Worm (Caenorhabditis elegans): ENCODE measurements around the gene sax-1.

The sax-1 gene

ce11 chrX:3697623-3698022 lies 47.7 kb upstream of the sax-1 start (continued):
- TF ChIP-seq madf-8 (GFP tag; conservative IDR thresholded peaks at IDR 0.05) (0 out of 2 replicates have a peak, but pooled peaks have one; percentile 27), Y79H2A.3 (GFP tag; conservative IDR thresholded peaks at IDR 0.05) (no peak), ZK185.1 (tag; optimal IDR thresholded peaks at IDR 0.05; ENCODE audit: poor library complexity, severe bottlenecking) (peak; percentile 81), ceh-79 (tag; optimal IDR thresholded peaks at IDR 0.05) (peak; percentile 16), cebp-1 (GFP tag; IDR thresholded peaks at IDR 0.05) (peak; percentile 56; the same call in 1 of the 2 replicates), cebp-1 (tag; optimal IDR thresholded peaks at IDR 0.05) (peak; percentile 76), F22D6.2 (tag; optimal IDR thresholded peaks at IDR 0.05) (no peak), let-526 (GFP tag; IDR thresholded peaks at IDR 0.05) (0 out of 2 replicates have a peak, but pooled peaks have one; percentile 29), egl-18 (GFP tag; IDR thresholded peaks at IDR 0.05) (no peak), F55B11.4 (tag; optimal IDR thresholded peaks at IDR 0.05; ENCODE audit: borderline replicate concordance, insufficient read depth) (no peak), ceh-27 (GFP tag; optimal IDR thresholded peaks at IDR 0.05) (peak; percentile 68), dpl-1 (GFP tag; optimal IDR thresholded peaks at IDR 0.05) (peak; percentile 7), T26A5.8 (tag; optimal IDR thresholded peaks at IDR 0.05) (peak; percentile 58), rcor-1 (GFP tag; IDR thresholded peaks at IDR 0.05) (peak; percentile 77), nhr-179 (tag; optimal IDR thresholded peaks at IDR 0.05) (peak; percentile 10), fkh-3 (tag; optimal IDR thresholded peaks at IDR 0.05) (no peak), ama-1 (optimal IDR thresholded peaks at IDR 0.05) (no peak), ama-1 (GFP tag; optimal IDR thresholded peaks at IDR 0.05) (peak; percentile 75 to 76), attf-6 (GFP tag; IDR thresholded peaks at IDR 0.05) (no peak), xnd-1 (tag; optimal IDR thresholded peaks at IDR 0.05) (no peak), tlf-1 (GFP tag; optimal IDR thresholded peaks at IDR 0.05) (peak; percentile 46), Y95B8A.8 (GFP tag; IDR thresholded peaks at IDR 0.05) (no peak), ztf-22 (GFP tag; optimal IDR thresholded peaks at IDR 0.05) (peak; percentile 18), hmg-20 (GFP tag; IDR thresholded peaks at IDR 0.05) (peak; percentile 62; the same call in 1 of the 2 replicates), mes-4 (tag; optimal IDR thresholded peaks at IDR 0.05) (peak; percentile 48), snpc-1.3 (tag; optimal IDR thresholded peaks at IDR 0.05; ENCODE audit: insufficient read depth) (peak; percentile 80), unc-62 (GFP tag; optimal IDR thresholded peaks at IDR 0.05) (no peak), madf-10 (tag; optimal IDR thresholded peaks at IDR 0.05) (peak; percentile 80), nfya-2 (GFP tag; IDR thresholded peaks at IDR 0.05) (no peak), Y53G8AR.9 (GFP tag; conservative IDR thresholded peaks at IDR 0.05) (no peak), B0336.3 (GFP tag; IDR thresholded peaks at IDR 0.05) (peak; percentile 64), ccch-3 (GFP tag; optimal IDR thresholded peaks at IDR 0.05) (no peak), snpc-3.4 (tag; optimal IDR thresholded peaks at IDR 0.05) (peak; percentile 77), pha-4 (tag; optimal IDR thresholded peaks at IDR 0.05) (no peak), madf-6 (GFP tag; IDR thresholded peaks at IDR 0.05) (peak; percentile 49; the same call in 1 of the 2 replicates), aptf-2 (GFP tag; conservative IDR thresholded peaks at IDR 0.05) (peak; percentile 57; the same call in 1 of the 2 replicates), nhr-90 (tag; optimal IDR thresholded peaks at IDR 0.05) (peak; percentile 91), atf-7 (tag; optimal IDR thresholded peaks at IDR 0.05) (peak; percentile 14), lin-54 (GFP tag; optimal IDR thresholded peaks at IDR 0.05) (peak; percentile 61), Y67H2A.10 (GFP tag; conservative IDR thresholded peaks at IDR 0.05) (no peak), sdz-38 (tag; optimal IDR thresholded peaks at IDR 0.05) (no peak), zfh-2 (GFP tag; conservative IDR thresholded peaks at IDR 0.05) (0 out of 2 replicates have a peak, but pooled peaks have one; percentile 6), Y53F4B.3 (GFP tag; IDR thresholded peaks at IDR 0.05) (no peak), lsl-1 (GFP tag; optimal IDR thresholded peaks at IDR 0.05) (peak; percentile 13), sptf-2 (GFP tag; optimal IDR thresholded peaks at IDR 0.05) (peak; percentile 1), tbx-9 (tag; optimal IDR thresholded peaks at IDR 0.05; ENCODE audit: borderline replicate concordance) (no peak), athp-1 (tag; optimal IDR thresholded peaks at IDR 0.05) (peak; percentile 60), B0261.1 (tag; optimal IDR thresholded peaks at IDR 0.05) (peak; percentile 98), bed-1 (GFP tag; IDR thresholded peaks at IDR 0.05) (0 out of 2 replicates have a peak, but pooled peaks have one; percentile 78)

Data from whole organism, young adult.